Worm (Caenorhabditis elegans): ENCODE data around the gene nlp-46.

ce11 chrV:12551638-12552478 lies 45.8 kb upstream of the nlp-46 start:
- TF ChIP-seq dao-5 (tag; optimal IDR thresholded peaks at IDR 0.05) (no peak), W03F9.2 (tag; optimal IDR thresholded peaks at IDR 0.05) (no peak)

Measured in whole organism, L4/young adult.